Fruit fly (Drosophila melanogaster) whole organism, wandering third instar larva: ENCODE results near the gene CG11444.

Experiments
- Abd-B ChIP-seq: fragments of >200 bp; optimal IDR thresholded peaks from 2 replicates; lab custom pipeline; 2017; ENCODE audit warnings: missing biosample characterization, missing genetic modification characterization
- CG32264 ChIP-seq: fragments of 200-800 bp; sonication (Bioruptor generic); optimal IDR thresholded peaks from 2 replicates; lab custom pipeline; 2016; ENCODE audit warnings: missing biosample characterization, missing genetic modification characterization
- CrebA ChIP-seq: fragments of 200-800 bp; sonication (Bioruptor generic); optimal IDR thresholded peaks from 2 replicates; lab custom pipeline; 2016; ENCODE audit warnings: missing biosample characterization, mild to moderate bottlenecking, missing genetic modification characterization, borderline replicate concordance
- Dif ChIP-seq: fragments of 200-275, 200-300 bp; sonication (Bioruptor generic); optimal IDR thresholded peaks from 2 replicates; lab custom pipeline; 2018; ENCODE audit warnings: missing biosample characterization, missing genetic modification characterization; ENCODE audit not compliant: partially characterized antibody
- HLH106 ChIP-seq: fragments of 200-800 bp; optimal IDR thresholded peaks from 3 replicates; lab custom pipeline; 2019; ENCODE audit warnings: missing biosample characterization, mild to moderate bottlenecking, missing genetic modification characterization, moderate library complexity
- Hnf4 ChIP-seq: fragments of 200-800 bp; sonication (Bioruptor generic); optimal IDR thresholded peaks from 2 replicates; lab custom pipeline; 2016; ENCODE audit warnings: missing biosample characterization, mild to moderate bottlenecking, missing genetic modification characterization
- Hr78 ChIP-seq: fragments of >200 bp; optimal IDR thresholded peaks from 2 replicates; lab custom pipeline; 2017; ENCODE audit warnings: missing biosample characterization, missing genetic modification characterization
- Jra ChIP-seq: sonication (Bioruptor generic); optimal IDR thresholded peaks from 2 replicates; lab custom pipeline; 2016; ENCODE audit warnings: missing biosample characterization, missing genetic modification characterization
- Myc ChIP-seq: fragments of >200 bp; optimal IDR thresholded peaks from 2 replicates; lab custom pipeline; 2017
- OdsH ChIP-seq: fragments of 200-800 bp; sonication (Bioruptor generic); optimal IDR thresholded peaks from 2 replicates; lab custom pipeline; 2016; ENCODE audit warnings: missing biosample characterization, mild to moderate bottlenecking, missing genetic modification characterization
- Sp1 ChIP-seq: fragments of 200-800 bp; sonication (Bioruptor generic); optimal IDR thresholded peaks from 3 replicates; lab custom pipeline; 2019; ENCODE audit warnings: missing biosample characterization, mild to moderate bottlenecking, missing genetic modification characterization, moderate library complexity
- br ChIP-seq: fragments of 200-800 bp; sonication (Bioruptor generic); optimal IDR thresholded peaks from 2 replicates; lab custom pipeline; 2016; ENCODE audit warnings: missing biosample characterization, missing genetic modification characterization
- brk ChIP-seq: fragments of 200-800 bp; sonication (Bioruptor generic); optimal IDR thresholded peaks from 2 replicates; lab custom pipeline; 2016; ENCODE audit warnings: missing biosample characterization, mild to moderate bottlenecking, missing genetic modification characterization
- dl ChIP-seq, 2 experiments: fragments of 175-275, 200-275 bp in 1 of 2; fragments of 200-275 bp in 1 of 2; sonication (Bioruptor generic); optimal IDR thresholded peaks; lab custom pipeline; 2018; ENCODE audit warnings: mild to moderate bottlenecking in 2 of 2, missing biosample characterization in 2 of 2, missing genetic modification characterization in 2 of 2, moderate library complexity in 2 of 2; ENCODE audit not compliant: partially characterized antibody in 2 of 2, insufficient read depth in 1 of 2
- dmrt93B ChIP-seq: fragments of 200-800 bp; sonication (Bioruptor generic); optimal IDR thresholded peaks from 2 replicates; lab custom pipeline; 2018; ENCODE audit warnings: missing biosample characterization, mild to moderate bottlenecking, missing genetic modification characterization
- dsf ChIP-seq: sonication (Bioruptor generic); optimal IDR thresholded peaks from 2 replicates; lab custom pipeline; 2016; ENCODE audit warnings: missing biosample characterization, missing genetic modification characterization, borderline replicate concordance
- ey ChIP-seq: fragments of 200-800 bp; sonication (Bioruptor generic); optimal IDR thresholded peaks from 2 replicates; lab custom pipeline; 2016; ENCODE audit warnings: missing biosample characterization, missing genetic modification characterization
- foxo ChIP-seq, 2 experiments: fragments of 200-800 bp; sonication (Bioruptor generic); optimal IDR thresholded peaks; 2 replicates in 1 of 2; 3 replicates in 1 of 2; lab custom pipeline; 2016 to 2017; ENCODE audit warnings: missing biosample characterization in 2 of 2, missing genetic modification characterization in 2 of 2
- fru ChIP-seq: fragments of 200-800 bp; sonication (Bioruptor generic); optimal IDR thresholded peaks from 3 replicates; lab custom pipeline; 2016; ENCODE audit warnings: missing biosample characterization, mild to moderate bottlenecking, missing genetic modification characterization
- h ChIP-seq: fragments of 200-800 bp; sonication (Bioruptor generic); optimal IDR thresholded peaks from 3 replicates; lab custom pipeline; 2016; ENCODE audit warnings: missing biosample characterization, mild to moderate bottlenecking, missing genetic modification characterization
- pan ChIP-seq: fragments of >200 bp; optimal IDR thresholded peaks from 2 replicates; lab custom pipeline; 2017
- psq ChIP-seq: fragments of 200-800 bp; sonication (Bioruptor generic); optimal IDR thresholded peaks from 3 replicates; lab custom pipeline; 2017; ENCODE audit warnings: missing biosample characterization, mild to moderate bottlenecking, missing genetic modification characterization, moderate library complexity
- rgr ChIP-seq: fragments of 200-800 bp; sonication (Bioruptor generic); optimal IDR thresholded peaks from 3 replicates; lab custom pipeline; 2016; ENCODE audit warnings: missing biosample characterization, mild to moderate bottlenecking, missing genetic modification characterization
- sv ChIP-seq: fragments of 200-800 bp; sonication (Bioruptor generic); optimal IDR thresholded peaks from 3 replicates; lab custom pipeline; 2016; ENCODE audit warnings: missing biosample characterization, missing genetic modification characterization
- woc ChIP-seq: sonication (Bioruptor generic); optimal IDR thresholded peaks from 2 replicates; lab custom pipeline; 2016; ENCODE audit warnings: missing biosample characterization, mild to moderate bottlenecking, missing genetic modification characterization

The CG11444 gene

DNA sequence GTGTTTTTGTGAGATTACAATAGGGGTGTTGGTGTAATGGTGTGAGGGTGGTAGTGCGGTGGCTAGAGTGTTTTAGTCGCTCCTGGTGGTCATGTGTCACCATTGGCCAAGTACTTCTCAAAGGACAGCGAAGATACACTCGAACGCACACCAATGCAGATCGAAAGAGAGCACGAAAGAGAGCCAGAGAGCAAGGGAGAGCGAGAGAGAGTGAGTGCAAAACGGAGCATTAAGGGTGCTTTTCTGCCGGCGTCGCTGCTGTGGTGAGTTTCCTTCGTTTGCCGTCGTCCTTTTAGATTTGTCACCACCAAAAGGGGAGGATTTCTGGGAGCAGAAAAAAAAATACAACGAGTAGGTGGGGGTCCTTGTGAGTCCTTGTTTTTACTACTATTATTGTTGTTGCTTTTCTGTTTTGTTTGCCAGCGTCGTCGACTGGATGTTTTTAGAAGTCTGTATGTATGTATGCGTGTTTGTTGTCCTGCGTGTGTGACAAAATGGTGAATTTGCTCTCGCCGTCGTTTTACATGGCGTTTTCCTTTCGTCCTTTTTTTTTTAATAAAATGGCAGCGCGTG lies 46.0 kb downstream of the CG11444 start:
- TF ChIP-seq CrebA (GFP tag; lab: Kevin White, UChicago) (no peak), Dif (peak; percentile 21), ey (GFP tag; lab: Kevin White, UChicago) (no peak), Hnf4 (GFP tag; lab: Kevin White, UChicago) (no peak), CG32264 (no peak), dl (GFP tag; optimal IDR thresholded peaks at IDR 0.05; lab: Kevin White, UChicago; ENCODE audit: insufficient read depth in 1 of 2, partially characterized antibody in 2 of 2) (peak; percentile 6 to 41)

dm6 chrX:4507121-4507520 lies 47.1 kb downstream of the CG11444 start:
- TF ChIP-seq fru (GFP tag; lab: Kevin White, UChicago) (peak; percentile 4), foxo (GFP tag; optimal IDR thresholded peaks at IDR 0.05; lab: Kevin White, UChicago) (peak in 1 of 2 experiments; percentile 48), dsf (GFP tag; lab: Kevin White, UChicago) (no peak), rgr (peak; percentile 27), br (GFP tag; lab: Kevin White, UChicago) (peak; percentile 26)
- TF ChIP-seq, all 38 proteins: peak for 4

DNA sequence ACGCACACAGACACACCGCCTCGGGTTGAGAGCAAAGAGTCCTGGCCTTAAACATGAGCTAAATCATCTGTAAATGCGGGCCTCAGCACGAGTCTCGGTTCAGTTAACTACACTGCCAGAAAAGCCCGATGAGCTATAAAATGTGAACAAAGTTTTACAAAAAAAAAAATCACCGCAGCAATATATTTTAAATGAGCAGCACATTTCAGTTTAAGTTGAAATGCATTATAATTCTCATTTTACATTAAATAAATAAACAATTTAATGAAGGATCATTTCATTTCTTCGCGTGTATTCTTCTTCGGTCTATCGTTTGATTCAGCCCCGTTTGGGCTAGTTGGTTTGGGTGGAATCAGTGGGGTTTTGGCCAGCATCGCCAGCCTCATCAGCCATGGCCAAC lies 48.9 kb downstream of the CG11444 start:
- TF ChIP-seq brk (GFP tag; lab: Kevin White, UChicago) (no peak), foxo (GFP tag; optimal IDR thresholded peaks at IDR 0.05; lab: Kevin White, UChicago) (peak in 1 of 2 experiments; percentile 1)

DNA sequence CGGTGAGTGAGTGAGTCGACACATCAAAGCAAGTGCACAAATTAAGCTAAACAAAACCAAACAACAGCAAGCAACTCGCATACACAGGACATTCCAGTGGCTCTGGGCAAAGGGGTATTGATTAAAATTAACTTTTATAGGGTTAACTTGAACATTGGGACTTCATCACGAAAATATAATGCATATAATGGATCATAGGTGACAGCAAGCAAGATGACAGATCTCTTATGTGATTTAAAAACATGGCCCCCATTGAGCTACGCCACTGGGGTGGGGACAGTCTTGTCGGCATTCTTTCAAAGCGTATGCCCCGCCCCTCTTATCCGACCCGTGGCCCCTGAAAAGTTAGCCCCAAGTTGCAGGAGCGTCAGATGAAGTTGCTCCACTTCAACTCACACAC lies 50.7 kb downstream of the CG11444 start:
- TF ChIP-seq Jra (GFP tag; lab: Kevin White, UChicago) (no peak), HLH106 (tag; lab: Kevin White, UChicago) (peak; percentile 50), pan (lab: Kevin White, UChicago) (no peak), psq (GFP tag; lab: Kevin White, UChicago) (peak; percentile 13), dsf (GFP tag; lab: Kevin White, UChicago) (no peak), dmrt93B (GFP tag; lab: Kevin White, UChicago) (peak; percentile 19), h (GFP tag; lab: Kevin White, UChicago) (peak; percentile 43), ey (GFP tag; lab: Kevin White, UChicago) (peak; percentile 50), br (GFP tag; lab: Kevin White, UChicago) (peak; percentile 34), sv (GFP tag; lab: Kevin White, UChicago) (no peak), OdsH (GFP tag; lab: Kevin White, UChicago) (peak; percentile 45), rgr (peak; percentile 44), fru (GFP tag; lab: Kevin White, UChicago) (peak; percentile 48), Abd-B (GFP tag; lab: Kevin White, UChicago) (no peak), woc (GFP tag; lab: Kevin White, UChicago) (peak; percentile 7), foxo (GFP tag; optimal IDR thresholded peaks at IDR 0.05; lab: Kevin White, UChicago) (peak in 1 of 2 experiments; percentile 58), Sp1 (GFP tag; lab: Kevin White, UChicago) (peak; percentile 19), Hr78 (no peak), Hnf4 (GFP tag; lab: Kevin White, UChicago) (peak; percentile 32), Myc (no peak)
- TF ChIP-seq, all 38 proteins: peak for 13
